Fruit fly (Drosophila melanogaster) whole organism, wandering third instar larva: Measurements from ENCODE around the gene CG14219.
A peak's percentile ranks its signal among the peaks of the same experiment; 100 is the strongest.

Source experiments
- Abd-B ChIP-seq: fragments of >200 bp; optimal IDR thresholded peaks from 2 replicates; lab custom pipeline; 2017; ENCODE audit warnings: missing biosample characterization, missing genetic modification characterization
- CG32264 ChIP-seq: fragments of 200-800 bp; sonication (Bioruptor generic); optimal IDR thresholded peaks from 2 replicates; lab custom pipeline; 2016; ENCODE audit warnings: missing biosample characterization, missing genetic modification characterization
- CG9705 ChIP-seq: fragments of 200-800 bp; sonication (Bioruptor generic); optimal IDR thresholded peaks from 2 replicates; lab custom pipeline; 2018; ENCODE audit warnings: missing biosample characterization, mild to moderate bottlenecking, missing genetic modification characterization
- CrebA ChIP-seq: fragments of 200-800 bp; sonication (Bioruptor generic); optimal IDR thresholded peaks from 2 replicates; lab custom pipeline; 2016; ENCODE audit warnings: missing biosample characterization, mild to moderate bottlenecking, missing genetic modification characterization, borderline replicate concordance
- Dfd ChIP-seq: fragments of >200 bp; optimal IDR thresholded peaks from 2 replicates; lab custom pipeline; 2017; ENCODE audit warnings: missing biosample characterization, missing genetic modification characterization
- Dif ChIP-seq: fragments of 200-275, 200-300 bp; sonication (Bioruptor generic); optimal IDR thresholded peaks from 2 replicates; lab custom pipeline; 2018; ENCODE audit warnings: missing biosample characterization, missing genetic modification characterization; ENCODE audit not compliant: partially characterized antibody
- GATAd ChIP-seq: sonication (Bioruptor generic); optimal IDR thresholded peaks from 2 replicates; lab custom pipeline; 2016; ENCODE audit warnings: missing biosample characterization, missing genetic modification characterization
- HLH106 ChIP-seq: fragments of 200-800 bp; optimal IDR thresholded peaks from 3 replicates; lab custom pipeline; 2019; ENCODE audit warnings: missing biosample characterization, mild to moderate bottlenecking, missing genetic modification characterization, moderate library complexity
- Hr83 ChIP-seq: fragments of 200-300 bp; sonication (Bioruptor generic); optimal IDR thresholded peaks from 2 replicates; lab custom pipeline; 2016; ENCODE audit warnings: missing biosample characterization, mild to moderate bottlenecking, missing genetic modification characterization, moderate library complexity; ENCODE audit not compliant: poor library complexity, severe bottlenecking
- Jra ChIP-seq: sonication (Bioruptor generic); optimal IDR thresholded peaks from 2 replicates; lab custom pipeline; 2016; ENCODE audit warnings: missing biosample characterization, missing genetic modification characterization
- Mio ChIP-seq: sonication (Bioruptor generic); optimal IDR thresholded peaks from 2 replicates; lab custom pipeline; 2016; ENCODE audit warnings: missing biosample characterization, missing genetic modification characterization
- Myc ChIP-seq: fragments of >200 bp; optimal IDR thresholded peaks from 2 replicates; lab custom pipeline; 2017
- N ChIP-seq: fragments of >200 bp; optimal IDR thresholded peaks from 2 replicates; lab custom pipeline; 2018; ENCODE audit warnings: missing biosample characterization, missing external identifiers, missing genetic modification characterization
- Rel ChIP-seq, 2 experiments: fragments of 200-800 bp; sonication (Bioruptor generic) in 1 of 2; optimal IDR thresholded peaks; 2 replicates in 1 of 2; 3 replicates in 1 of 2; lab custom pipeline; 2016 to 2019; ENCODE audit warnings: mild to moderate bottlenecking in 2 of 2, missing biosample characterization in 2 of 2, missing genetic modification characterization in 2 of 2, moderate library complexity in 1 of 2
- Sp1 ChIP-seq: fragments of 200-800 bp; sonication (Bioruptor generic); optimal IDR thresholded peaks from 3 replicates; lab custom pipeline; 2019; ENCODE audit warnings: missing biosample characterization, mild to moderate bottlenecking, missing genetic modification characterization, moderate library complexity
- Vsx2 ChIP-seq: fragments of 200-300, 225-300 bp; sonication (Bioruptor generic); optimal IDR thresholded peaks from 2 replicates; lab custom pipeline; 2018; ENCODE audit warnings: missing biosample characterization, missing genetic modification characterization; ENCODE audit not compliant: partially characterized antibody
- br ChIP-seq: fragments of 200-800 bp; sonication (Bioruptor generic); optimal IDR thresholded peaks from 2 replicates; lab custom pipeline; 2016; ENCODE audit warnings: missing biosample characterization, missing genetic modification characterization
- dl ChIP-seq, 2 experiments: fragments of 175-275, 200-275 bp in 1 of 2; fragments of 200-275 bp in 1 of 2; sonication (Bioruptor generic); optimal IDR thresholded peaks; lab custom pipeline; 2018; ENCODE audit warnings: mild to moderate bottlenecking in 2 of 2, missing biosample characterization in 2 of 2, missing genetic modification characterization in 2 of 2, moderate library complexity in 2 of 2; ENCODE audit not compliant: partially characterized antibody in 2 of 2, insufficient read depth in 1 of 2
- dmrt93B ChIP-seq: fragments of 200-800 bp; sonication (Bioruptor generic); optimal IDR thresholded peaks from 2 replicates; lab custom pipeline; 2018; ENCODE audit warnings: missing biosample characterization, mild to moderate bottlenecking, missing genetic modification characterization
- dsf ChIP-seq: sonication (Bioruptor generic); optimal IDR thresholded peaks from 2 replicates; lab custom pipeline; 2016; ENCODE audit warnings: missing biosample characterization, missing genetic modification characterization, borderline replicate concordance
- ey ChIP-seq: fragments of 200-800 bp; sonication (Bioruptor generic); optimal IDR thresholded peaks from 2 replicates; lab custom pipeline; 2016; ENCODE audit warnings: missing biosample characterization, missing genetic modification characterization
- foxo ChIP-seq, 2 experiments: fragments of 200-800 bp; sonication (Bioruptor generic); optimal IDR thresholded peaks; 2 replicates in 1 of 2; 3 replicates in 1 of 2; lab custom pipeline; 2016 to 2017; ENCODE audit warnings: missing biosample characterization in 2 of 2, missing genetic modification characterization in 2 of 2
- fru ChIP-seq: fragments of 200-800 bp; sonication (Bioruptor generic); optimal IDR thresholded peaks from 3 replicates; lab custom pipeline; 2016; ENCODE audit warnings: missing biosample characterization, mild to moderate bottlenecking, missing genetic modification characterization
- h ChIP-seq: fragments of 200-800 bp; sonication (Bioruptor generic); optimal IDR thresholded peaks from 3 replicates; lab custom pipeline; 2016; ENCODE audit warnings: missing biosample characterization, mild to moderate bottlenecking, missing genetic modification characterization
- jim ChIP-seq: fragments of 175-275, 200-325 bp; sonication (Bioruptor generic); optimal IDR thresholded peaks from 2 replicates; lab custom pipeline; 2016; ENCODE audit warnings: missing biosample characterization, mild to moderate bottlenecking, missing genetic modification characterization
- lola ChIP-seq: fragments of >200 bp; optimal IDR thresholded peaks from 2 replicates; lab custom pipeline; 2017; ENCODE audit warnings: missing biosample characterization, missing genetic modification characterization
- psq ChIP-seq: fragments of 200-800 bp; sonication (Bioruptor generic); optimal IDR thresholded peaks from 3 replicates; lab custom pipeline; 2017; ENCODE audit warnings: missing biosample characterization, mild to moderate bottlenecking, missing genetic modification characterization, moderate library complexity
- rgr ChIP-seq: fragments of 200-800 bp; sonication (Bioruptor generic); optimal IDR thresholded peaks from 3 replicates; lab custom pipeline; 2016; ENCODE audit warnings: missing biosample characterization, mild to moderate bottlenecking, missing genetic modification characterization
- sage ChIP-seq: fragments of 200-800 bp; sonication (Bioruptor generic); optimal IDR thresholded peaks from 2 replicates; lab custom pipeline; 2016; ENCODE audit warnings: missing biosample characterization, mild to moderate bottlenecking, missing genetic modification characterization
- sv ChIP-seq: fragments of 200-800 bp; sonication (Bioruptor generic); optimal IDR thresholded peaks from 3 replicates; lab custom pipeline; 2016; ENCODE audit warnings: missing biosample characterization, missing genetic modification characterization
- tai ChIP-seq: sonication (Bioruptor generic); optimal IDR thresholded peaks from 2 replicates; lab custom pipeline; 2016; ENCODE audit warnings: missing biosample characterization, missing genetic modification characterization
- usp ChIP-seq: fragments of >200 bp; optimal IDR thresholded peaks from 2 replicates; lab custom pipeline; 2017; ENCODE audit warnings: missing biosample characterization, missing genetic modification characterization
- woc ChIP-seq: sonication (Bioruptor generic); optimal IDR thresholded peaks from 2 replicates; lab custom pipeline; 2016; ENCODE audit warnings: missing biosample characterization, mild to moderate bottlenecking, missing genetic modification characterization

The CG14219 gene

dm6 chrX:19590070-19590469 is at the start of gene CG14219:
TSS of gene CG14219 (minus strand) at chrX:19590170.
- TF ChIP-seq dl (GFP tag; optimal IDR thresholded peaks at IDR 0.05; lab: Kevin White, UChicago; ENCODE audit: insufficient read depth in 1 of 2, partially characterized antibody in 2 of 2) (no peak), usp (no peak), lola (no peak), jim (no peak), Dif (GFP tag; lab: Kevin White, UChicago) (no peak), psq (GFP tag; lab: Kevin White, UChicago) (no peak), GATAd (GFP tag; lab: Kevin White, UChicago) (no peak)

DNA sequence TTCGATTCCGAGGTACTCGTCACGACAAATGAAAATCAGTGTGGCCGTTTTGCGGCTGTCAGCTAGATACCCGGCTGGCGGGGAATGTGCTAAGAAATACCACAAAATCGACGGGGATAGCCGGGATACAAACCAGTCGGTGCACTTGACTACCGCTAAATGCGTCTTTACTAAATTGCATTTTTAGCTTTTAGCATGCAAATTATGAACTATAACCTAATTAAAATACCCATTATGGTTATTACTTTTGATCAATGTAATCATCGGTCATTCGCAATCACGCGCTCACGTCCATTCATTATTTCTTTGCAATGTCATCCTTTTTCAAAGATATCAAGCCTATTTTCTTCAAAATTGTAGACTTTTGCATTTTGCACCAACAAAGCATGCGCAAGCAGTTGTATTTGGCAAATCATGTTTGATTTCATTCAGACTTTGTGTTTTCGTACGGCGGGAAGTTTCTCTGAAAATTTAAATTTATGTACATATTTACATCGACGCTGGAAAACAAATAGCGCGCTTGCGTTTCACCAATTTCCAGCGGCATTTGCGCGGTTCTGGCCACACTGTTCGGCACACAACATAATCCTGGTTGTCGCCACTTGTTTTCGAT is 48.5 kb upstream of the CG14219 start, which contains the start of gene Rcd-1:
Gene Rcd-1, plus strand, starts transcription at position 440 of the 613 bp plus-strand sequence.
- TF ChIP-seq sv (no peak), dmrt93B (GFP tag; lab: Kevin White, UChicago) (no peak), foxo (GFP tag; optimal IDR thresholded peaks at IDR 0.05; lab: Kevin White, UChicago) (no peak), Dif (GFP tag; lab: Kevin White, UChicago) (no peak), dsf (no peak), GATAd (GFP tag; lab: Kevin White, UChicago) (no peak), woc (no peak), HLH106 (tag; lab: Kevin White, UChicago) (no peak), sage (GFP tag; lab: Kevin White, UChicago) (no peak), h (GFP tag; lab: Kevin White, UChicago) (no peak), Jra (GFP tag; lab: Kevin White, UChicago) (no peak), tai (no peak), dl (GFP tag; optimal IDR thresholded peaks at IDR 0.05; lab: Kevin White, UChicago; ENCODE audit: insufficient read depth in 1 of 2, partially characterized antibody in 2 of 2) (no peak), CG9705 (no peak), N (GFP tag; lab: Kevin White, UChicago) (no peak)

dm6 chrX:19637434-19638327 is 47.7 kb upstream of the CG14219 start:
- no peak for TF ChIP-seq foxo (GFP tag; optimal IDR thresholded peaks at IDR 0.05; lab: Kevin White, UChicago)
- TF ChIP-seq Sp1 (GFP tag; lab: Kevin White, UChicago), result no peak
- no peak for TF ChIP-seq lola
- no peak for TF ChIP-seq CrebA
- TF ChIP-seq sage (GFP tag; lab: Kevin White, UChicago), result no peak
- TF ChIP-seq rgr (GFP tag; lab: Kevin White, UChicago), result no peak
- TF ChIP-seq GATAd (GFP tag; lab: Kevin White, UChicago), result no peak
- TF ChIP-seq psq (GFP tag; lab: Kevin White, UChicago), result no peak
- no peak for TF ChIP-seq dmrt93B (GFP tag; lab: Kevin White, UChicago)
- no peak for TF ChIP-seq Rel (GFP tag; optimal IDR thresholded peaks at IDR 0.05; lab: Kevin White, UChicago)
- TF ChIP-seq Rel (tag; optimal IDR thresholded peaks at IDR 0.05; lab: Kevin White, UChicago), result no peak
- TF ChIP-seq jim, result no peak
- TF ChIP-seq Dif (GFP tag; lab: Kevin White, UChicago), result peak; percentile 15
- no peak for TF ChIP-seq HLH106 (tag; lab: Kevin White, UChicago)
- peak; percentile 0 for TF ChIP-seq h (GFP tag; lab: Kevin White, UChicago)
- TF ChIP-seq Myc, result no peak
- peak; percentile 99 for TF ChIP-seq N (GFP tag; lab: Kevin White, UChicago)
- no peak for TF ChIP-seq Hr83 (GFP tag; lab: Kevin White, UChicago)
- TF ChIP-seq Vsx2, result no peak
- TF ChIP-seq ey, result no peak
- no peak for TF ChIP-seq usp
- peak; percentile 61 for TF ChIP-seq Abd-B (GFP tag; lab: Kevin White, UChicago)
- no peak for TF ChIP-seq dsf

dm6 chrX:19637002-19637420 is 47.0 kb upstream of the CG14219 start:
- TF ChIP-seq psq (GFP tag; lab: Kevin White, UChicago), result peak; percentile 79
- peak; percentile 16 for TF ChIP-seq Sp1 (GFP tag; lab: Kevin White, UChicago)
- TF ChIP-seq Mio (GFP tag; lab: Kevin White, UChicago), result no peak
- no peak for TF ChIP-seq Dfd (GFP tag; lab: Kevin White, UChicago)
- TF ChIP-seq sv, result no peak
- TF ChIP-seq dl (GFP tag; optimal IDR thresholded peaks at IDR 0.05; lab: Kevin White, UChicago; ENCODE audit: insufficient read depth in 1 of 2, partially characterized antibody in 2 of 2), result peak in 1 of 2 experiments; percentile 58
- TF ChIP-seq foxo (GFP tag; optimal IDR thresholded peaks at IDR 0.05; lab: Kevin White, UChicago), result peak in 1 of 2 experiments; percentile 21
- peak; percentile 52 for TF ChIP-seq Myc
- TF ChIP-seq h (GFP tag; lab: Kevin White, UChicago), result peak; percentile 43
- TF ChIP-seq rgr (GFP tag; lab: Kevin White, UChicago), result peak; percentile 33
- TF ChIP-seq Dif (GFP tag; lab: Kevin White, UChicago), result peak; percentile 78
- TF ChIP-seq fru (GFP tag; lab: Kevin White, UChicago), result peak; percentile 27
- TF ChIP-seq GATAd (GFP tag; lab: Kevin White, UChicago), result no peak
- TF ChIP-seq Rel (GFP tag; optimal IDR thresholded peaks at IDR 0.05; lab: Kevin White, UChicago), result no peak
- TF ChIP-seq Rel (tag; optimal IDR thresholded peaks at IDR 0.05; lab: Kevin White, UChicago), result peak; percentile 32
- TF ChIP-seq br, result peak; percentile 13
- no peak for TF ChIP-seq CG32264
- TF ChIP-seq, all 38 proteins: peak for 11
